Fruit fly (Drosophila melanogaster) whole organism, embryonic: ENCODE data around the gene CG9747.

ENCODE experiments used
- Antp ChIP-seq: fragments of 200-800 bp; sonication (Bioruptor generic); optimal IDR thresholded peaks from 3 replicates; lab custom pipeline; 2016; ENCODE audit warnings: missing biosample characterization, missing genetic modification characterization
- CG10565 ChIP-seq: fragments of 200-800 bp; sonication (Bioruptor generic); optimal IDR thresholded peaks from 3 replicates; lab custom pipeline; 2016; ENCODE audit warnings: missing biosample characterization, mild to moderate bottlenecking, missing genetic modification characterization
- CG10979 ChIP-seq: fragments of 200-800 bp; sonication (Bioruptor generic); optimal IDR thresholded peaks from 2 replicates; lab custom pipeline; 2018; ENCODE audit warnings: missing biosample characterization, mild to moderate bottlenecking, missing genetic modification characterization, moderate library complexity
- CG11398 ChIP-seq: fragments of 200-800 bp; sonication (Bioruptor generic); optimal IDR thresholded peaks from 2 replicates; lab custom pipeline; 2016; ENCODE audit warnings: missing biosample characterization, missing genetic modification characterization
- CG11560 ChIP-seq: fragments of 200-800 bp; sonication (Bioruptor generic); IDR thresholded peaks from 3 replicates; pipeline ENCODE4 v1.3.6; 2022; ENCODE audit warnings: missing biosample characterization, missing genetic modification characterization
- CG14014 ChIP-seq: fragments of 200-800 bp; sonication (Bioruptor generic); IDR thresholded peaks from 2 replicates; pipeline ENCODE4 v1.3.6; 2022; ENCODE audit warnings: missing biosample characterization, missing genetic modification characterization
- CG14860 ChIP-seq: fragments of 200-800 bp; sonication (Bioruptor generic); IDR thresholded peaks from 3 replicates; pipeline ENCODE4 v1.3.6; 2022; ENCODE audit warnings: missing biosample characterization, missing genetic modification characterization; ENCODE audit not compliant: partially characterized antibody
- CG1602 ChIP-seq: fragments of 200-800 bp; sonication (Bioruptor generic); optimal IDR thresholded peaks from 3 replicates; lab custom pipeline; 2016; ENCODE audit warnings: missing biosample characterization, missing genetic modification characterization
- CG16815 ChIP-seq: fragments of 200-800 bp; sonication (Bioruptor generic); optimal IDR thresholded peaks from 3 replicates; lab custom pipeline; 2017; ENCODE audit warnings: missing biosample characterization, mild to moderate bottlenecking, missing genetic modification characterization
- CG18764 ChIP-seq: fragments of 200-800 bp; sonication (Bioruptor generic); optimal IDR thresholded peaks from 3 replicates; lab custom pipeline; 2016; ENCODE audit warnings: missing biosample characterization, missing genetic modification characterization
- CG2202 ChIP-seq: fragments of 200-800 bp; sonication (Bioruptor generic); optimal IDR thresholded peaks from 2 replicates; lab custom pipeline; 2018; ENCODE audit warnings: missing biosample characterization, mild to moderate bottlenecking, missing genetic modification characterization
- CG2712 ChIP-seq: fragments of 200-800 bp; optimal IDR thresholded peaks from 3 replicates; lab custom pipeline; 2019; ENCODE audit warnings: missing biosample characterization, mild to moderate bottlenecking, missing genetic modification characterization, moderate library complexity
- CG30020 ChIP-seq: fragments of 200-800 bp; optimal IDR thresholded peaks from 2 replicates; lab custom pipeline; 2019; ENCODE audit warnings: missing biosample characterization, mild to moderate bottlenecking, missing genetic modification characterization, moderate library complexity
- CG30403 ChIP-seq: fragments of 200-800 bp; sonication (Bioruptor generic); optimal IDR thresholded peaks from 3 replicates; lab custom pipeline; 2016; ENCODE audit warnings: missing biosample characterization, missing genetic modification characterization
- CG3163 ChIP-seq: fragments of 200-800 bp; sonication (Bioruptor generic); optimal IDR thresholded peaks from 3 replicates; lab custom pipeline; 2016; ENCODE audit warnings: missing biosample characterization, missing genetic modification characterization
- CG34376 ChIP-seq: fragments of 200-800 bp; sonication (Bioruptor generic); optimal IDR thresholded peaks from 2 replicates; lab custom pipeline; 2018; ENCODE audit warnings: missing biosample characterization, mild to moderate bottlenecking, missing genetic modification characterization
- CG3847 ChIP-seq: fragments of 200-800 bp; sonication (Bioruptor generic); IDR thresholded peaks from 2 replicates; pipeline ENCODE4 v1.3.6; 2022; ENCODE audit warnings: missing biosample characterization, missing genetic modification characterization
- CG4404 ChIP-seq: fragments of 200-800 bp; sonication (Bioruptor generic); IDR thresholded peaks from 2 replicates; pipeline ENCODE4 v1.3.6; 2022; ENCODE audit warnings: missing biosample characterization, missing genetic modification characterization
- CG4820 ChIP-seq: fragments of 200-800 bp; sonication (Bioruptor generic); optimal IDR thresholded peaks from 3 replicates; lab custom pipeline; 2016; ENCODE audit warnings: missing biosample characterization, missing genetic modification characterization
- CG7372 ChIP-seq: fragments of 200-800 bp; sonication (Bioruptor generic); IDR thresholded peaks from 2 replicates; pipeline ENCODE4 v1.3.6; 2022; ENCODE audit warnings: missing biosample characterization, missing genetic modification characterization
- CG8924 ChIP-seq: fragments of 200-800 bp; optimal IDR thresholded peaks from 3 replicates; lab custom pipeline; 2019; ENCODE audit warnings: missing biosample characterization, mild to moderate bottlenecking, missing genetic modification characterization, moderate library complexity
- CrebB ChIP-seq: fragments of 200-800 bp; sonication (Bioruptor generic); optimal IDR thresholded peaks from 3 replicates; lab custom pipeline; 2018; ENCODE audit warnings: missing biosample characterization, mild to moderate bottlenecking, missing genetic modification characterization
- Dbx ChIP-seq: fragments of 200-800 bp; sonication (Bioruptor generic); IDR thresholded peaks from 3 replicates; pipeline ENCODE4 v1.3.6; 2022; ENCODE audit warnings: missing biosample characterization, missing genetic modification characterization
- Dfd ChIP-seq, 2 experiments: fragments of >200 bp; optimal IDR thresholded peaks; 2 replicates each; lab custom pipeline; 2017; ENCODE audit warnings: missing biosample characterization in 2 of 2, missing genetic modification characterization in 2 of 2
- Elba2 ChIP-seq: fragments of 200-800 bp; sonication (Bioruptor generic); optimal IDR thresholded peaks from 3 replicates; lab custom pipeline; 2016; ENCODE audit warnings: missing biosample characterization, missing genetic modification characterization
- Fer2 ChIP-seq: fragments of 200-800 bp; sonication (Bioruptor generic); optimal IDR thresholded peaks from 2 replicates; lab custom pipeline; 2018; ENCODE audit warnings: missing biosample characterization, mild to moderate bottlenecking, missing genetic modification characterization, moderate library complexity
- Fer3 ChIP-seq: fragments of 200-800 bp; sonication (Bioruptor generic); optimal IDR thresholded peaks from 2 replicates; lab custom pipeline; 2018; ENCODE audit warnings: missing biosample characterization, mild to moderate bottlenecking, missing genetic modification characterization, moderate library complexity
- GATAe ChIP-seq: fragments of 200-800 bp; sonication (Bioruptor generic); conservative IDR thresholded peaks from 2 replicates; pipeline ENCODE4 v1.3.6; 2022; ENCODE audit warnings: missing biosample characterization, missing genetic modification characterization
- H2.0 ChIP-seq: fragments of 200-800 bp; sonication (Bioruptor generic); IDR thresholded peaks from 2 replicates; pipeline ENCODE4 v1.3.6; 2022; ENCODE audit warnings: missing biosample characterization, missing genetic modification characterization
- HLH54F ChIP-seq: fragments of 200-800 bp; sonication (Bioruptor generic); optimal IDR thresholded peaks from 3 replicates; lab custom pipeline; 2016; ENCODE audit warnings: missing biosample characterization, missing genetic modification characterization
- HLHmδ ChIP-seq: fragments of 200-800 bp; sonication (Bioruptor generic); optimal IDR thresholded peaks from 2 replicates; lab custom pipeline; 2018; ENCODE audit warnings: missing biosample characterization, mild to moderate bottlenecking, missing genetic modification characterization, moderate library complexity
- Hr3 ChIP-seq: fragments of 200-800 bp; sonication (Bioruptor generic); optimal IDR thresholded peaks from 3 replicates; lab custom pipeline; 2016; ENCODE audit warnings: missing biosample characterization, missing genetic modification characterization
- NC2α ChIP-seq: fragments of 200-800 bp; sonication (Bioruptor generic); optimal IDR thresholded peaks from 2 replicates; lab custom pipeline; 2016; ENCODE audit warnings: missing biosample characterization, missing genetic modification characterization
- PHDP ChIP-seq: fragments of 200-800 bp; sonication (Bioruptor generic); optimal IDR thresholded peaks from 3 replicates; lab custom pipeline; 2018; ENCODE audit warnings: missing biosample characterization, mild to moderate bottlenecking, missing genetic modification characterization, moderate library complexity
- Xbp1 ChIP-seq: fragments of 200-800 bp; sonication (Bioruptor generic); optimal IDR thresholded peaks from 3 replicates; lab custom pipeline; 2016; ENCODE audit warnings: missing biosample characterization, mild to moderate bottlenecking, missing genetic modification characterization
- ara ChIP-seq: fragments of 200-800 bp; sonication (Bioruptor generic); IDR thresholded peaks from 2 replicates; pipeline ENCODE4 v1.3.6; 2022; ENCODE audit warnings: missing biosample characterization, missing genetic modification characterization
- bab2 ChIP-seq: fragments of 200-800 bp; sonication (Bioruptor generic); optimal IDR thresholded peaks from 2 replicates; lab custom pipeline; 2016; ENCODE audit warnings: missing biosample characterization, missing genetic modification characterization
- crc ChIP-seq: fragments of 200-800 bp; sonication (Bioruptor generic); optimal IDR thresholded peaks from 2 replicates; lab custom pipeline; 2016; ENCODE audit warnings: missing biosample characterization, missing genetic modification characterization
- emc ChIP-seq: fragments of 200-800 bp; sonication (Bioruptor generic); optimal IDR thresholded peaks from 2 replicates; lab custom pipeline; 2016; ENCODE audit warnings: missing biosample characterization, missing genetic modification characterization
- fd3F ChIP-seq: fragments of 200-800 bp; sonication (Bioruptor generic); optimal IDR thresholded peaks from 2 replicates; lab custom pipeline; 2018; ENCODE audit warnings: missing biosample characterization, mild to moderate bottlenecking, missing genetic modification characterization, moderate library complexity
- hbn ChIP-seq: fragments of 200-800 bp; sonication (Bioruptor generic); IDR thresholded peaks from 2 replicates; pipeline ENCODE4 v1.3.6; 2022; ENCODE audit warnings: missing biosample characterization, missing genetic modification characterization; ENCODE audit not compliant: partially characterized antibody
- ken ChIP-seq: fragments of 200-800 bp; sonication (Bioruptor generic); IDR thresholded peaks from 3 replicates; pipeline ENCODE4 v1.3.6; 2022; ENCODE audit warnings: missing biosample characterization, missing genetic modification characterization
- luna ChIP-seq: fragments of 200-800 bp; sonication (Bioruptor generic); optimal IDR thresholded peaks from 2 replicates; lab custom pipeline; 2016; ENCODE audit warnings: missing biosample characterization, missing genetic modification characterization
- maf-S ChIP-seq: fragments of 200-800 bp; sonication (Bioruptor generic); optimal IDR thresholded peaks from 2 replicates; lab custom pipeline; 2016; ENCODE audit warnings: missing biosample characterization, missing genetic modification characterization
- nerfin-1 ChIP-seq: fragments of 200-800 bp; sonication (Bioruptor generic); optimal IDR thresholded peaks from 3 replicates; lab custom pipeline; 2019; ENCODE audit warnings: missing biosample characterization, mild to moderate bottlenecking, missing genetic modification characterization, moderate library complexity
- otp ChIP-seq: fragments of 200-800 bp; sonication (Bioruptor generic); IDR thresholded peaks from 3 replicates; pipeline ENCODE4, ENCODE4 v1.3.6; 2022; ENCODE audit warnings: missing biosample characterization, missing genetic modification characterization
- pan ChIP-seq, 4 experiments: fragments of >200 bp in 3 of 4; fragments of 200-800 bp in 1 of 4; sonication (Bioruptor generic) in 1 of 4; optimal IDR thresholded peaks in 3 of 4; IDR thresholded peaks in 1 of 4; 2 replicates each; pipeline versions ENCODE4 v1.3.6 to Lab custom; 2017 to 2022; ENCODE audit warnings: missing biosample characterization in 2 of 4, missing genetic modification characterization in 2 of 4, mixed read lengths in 1 of 4
- pfk ChIP-seq: fragments of 200-800 bp; sonication (Bioruptor generic); optimal IDR thresholded peaks from 2 replicates; lab custom pipeline; 2018; ENCODE audit warnings: missing biosample characterization, mild to moderate bottlenecking, missing genetic modification characterization, moderate library complexity
- pum ChIP-seq: fragments of 200-800 bp; sonication (Bioruptor generic); optimal IDR thresholded peaks from 2 replicates; lab custom pipeline; 2016; ENCODE audit warnings: missing biosample characterization, missing genetic modification characterization
- sima ChIP-seq: fragments of 200-800 bp; sonication (Bioruptor generic); optimal IDR thresholded peaks from 2 replicates; lab custom pipeline; 2016; ENCODE audit warnings: missing biosample characterization, missing genetic modification characterization
- tio ChIP-seq: fragments of 200-800 bp; sonication (Bioruptor generic); optimal IDR thresholded peaks from 2 replicates; lab custom pipeline; 2017; ENCODE audit warnings: missing biosample characterization, missing genetic modification characterization, inconsistent platforms
- vfl ChIP-seq: fragments of 200-800 bp; sonication (Bioruptor generic); optimal IDR thresholded peaks from 2 replicates; lab custom pipeline; 2016; ENCODE audit warnings: missing biosample characterization, missing genetic modification characterization

Gene CG9747

dm6 chr3R:30191462-30191874, 416 bp upstream of the CG9747 start (continued):
- TF ChIP-seq pum (GFP tag; lab: Kevin White, UChicago) (peak; percentile 29), PHDP (tag; lab: Kevin White, UChicago) (peak; percentile 23), CG30403 (peak; percentile 53), Xbp1 (GFP tag; lab: Kevin White, UChicago) (peak; percentile 55), Hr3 (GFP tag; lab: Kevin White, UChicago) (peak; percentile 32), CG14860 (GFP tag; lab: Robert Waterston, UW) (no peak), CG2712 (tag; lab: Kevin White, UChicago) (peak; percentile 45), tio (GFP tag; lab: Kevin White, UChicago) (peak; percentile 53), pan (optimal IDR thresholded peaks at IDR 0.05; lab: Kevin White, UChicago) (no peak), pan (GFP tag; optimal IDR thresholded peaks at IDR 0.05 in 1 of 2, IDR thresholded peaks at IDR 0.05 in 1 of 2) (no peak), CG1602 (peak; percentile 35), CrebB (no peak), CG16815 (GFP tag; lab: Kevin White, UChicago) (peak; percentile 30), Antp (GFP tag; lab: Kevin White, UChicago) (peak; percentile 57), bab2 (GFP tag; lab: Kevin White, UChicago) (peak; percentile 24), Dbx (GFP tag; lab: Robert Waterston, UW) (no peak), CG4820 (GFP tag; lab: Kevin White, UChicago) (no peak), CG11560 (tag; lab: Robert Waterston, UW) (no peak), ara (GFP tag; lab: Robert Waterston, UW) (no peak), nerfin-1 (tag; lab: Kevin White, UChicago) (no peak), CG11398 (GFP tag; lab: Kevin White, UChicago) (no peak), HLHmδ (no peak), CG10979 (tag; lab: Kevin White, UChicago) (peak; percentile 36), pfk (no peak), HLH54F (GFP tag; lab: Kevin White, UChicago) (peak; percentile 50), emc (no peak), hbn (GFP tag; lab: Robert Waterston, UW) (no peak), CG18764 (GFP tag; lab: Kevin White, UChicago) (no peak), CG14014 (no peak), H2.0 (GFP tag; lab: Robert Waterston, UW) (no peak), Fer3 (tag; lab: Kevin White, UChicago) (no peak), luna (GFP tag; lab: Kevin White, UChicago) (no peak), Fer2 (no peak), CG3163 (no peak), crc (no peak), sima (GFP tag; lab: Kevin White, UChicago) (no peak), CG34376 (GFP tag; lab: Kevin White, UChicago) (no peak), maf-S (GFP tag; lab: Kevin White, UChicago) (no peak), vfl (GFP tag; lab: Kevin White, UChicago) (no peak), fd3F (GFP tag; lab: Kevin White, UChicago) (no peak), NC2α (GFP tag; lab: Kevin White, UChicago) (no peak), CG3847 (GFP tag; lab: Robert Waterston, UW) (no peak), CG8924 (peak; percentile 12), Dfd (GFP tag; optimal IDR thresholded peaks at IDR 0.05; lab: Kevin White, UChicago) (no peak), otp (GFP tag; lab: Robert Waterston, UW) (no peak), CG2202 (tag; lab: Kevin White, UChicago) (no peak), Elba2 (GFP tag; lab: Kevin White, UChicago) (no peak), CG7372 (no peak), ken (GFP tag; lab: Robert Waterston, UW) (no peak), GATAe (no peak), CG10565 (GFP tag; lab: Kevin White, UChicago) (no peak), CG30020 (tag; lab: Kevin White, UChicago) (no peak), CG4404 (GFP tag; lab: Robert Waterston, UW) (no peak)
